Worm (Caenorhabditis elegans) whole organism, L3 larva: ENCODE results near the gene F54D1.1.

Experiments
- R02D3.7 ChIP-seq: fragments of 150-350 bp; optimal IDR thresholded peaks from 2 replicates; lab custom pipeline; 2014; ENCODE audit warnings: missing biosample characterization, missing genetic modification characterization
- ZK546.5 ChIP-seq: sonication (generic microtip); optimal IDR thresholded peaks from 2 replicates; lab custom pipeline; 2017; ENCODE audit warnings: missing biosample characterization, missing genetic modification characterization
- ceh-9 ChIP-seq: sonication (generic microtip); optimal IDR thresholded peaks from 2 replicates; lab custom pipeline; 2018; ENCODE audit warnings: missing biosample characterization, missing genetic modification characterization
- nfya-1 ChIP-seq: sonication (generic microtip); optimal IDR thresholded peaks from 2 replicates; lab custom pipeline; 2017; ENCODE audit warnings: missing genetic modification characterization, mild to moderate bottlenecking, missing compliant biosample characterization, antibody characterized with exemption, moderate library complexity; ENCODE audit not compliant: insufficient read depth
- nhr-77 ChIP-seq: fragments of 150-350 bp; optimal IDR thresholded peaks from 2 replicates; lab custom pipeline; 2014; ENCODE audit warnings: missing biosample characterization, missing genetic modification characterization
- pha-4 ChIP-seq: fragments of 150-350 bp; optimal IDR thresholded peaks from 2 replicates; lab custom pipeline; 2014; ENCODE audit warnings: missing biosample characterization, missing genetic modification reagents, missing genetic modification characterization
- skn-1 ChIP-seq: fragments of 150-350 bp; optimal IDR thresholded peaks from 2 replicates; lab custom pipeline; 2014; ENCODE audit warnings: missing biosample characterization, missing genetic modification characterization
- ztf-11 ChIP-seq: fragments of 150-350 bp; optimal IDR thresholded peaks from 2 replicates; lab custom pipeline; 2014; ENCODE audit warnings: missing biosample characterization, missing genetic modification characterization

DNA sequence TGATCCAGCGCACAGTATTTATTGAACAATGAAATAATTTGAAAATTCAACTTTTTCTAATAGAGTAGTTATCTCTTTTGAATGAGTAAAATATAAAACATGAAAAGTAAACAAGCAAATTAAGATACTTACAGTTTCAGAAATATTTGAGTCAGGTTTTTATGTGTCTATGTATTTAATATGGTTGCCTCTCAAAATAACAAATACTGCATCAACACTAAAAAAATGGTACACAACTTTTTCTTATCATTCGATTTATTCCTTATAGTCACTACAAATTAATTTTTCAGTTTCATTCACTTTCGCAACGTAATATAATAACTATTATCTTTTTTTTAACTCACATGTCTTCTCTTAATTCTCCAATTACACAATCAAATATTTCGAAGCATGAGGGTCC is 14.2 kb upstream of the F54D1.1 start:
- TF ChIP-seq ZK546.5 (tag; lab: Kevin White, UChicago) (no peak), skn-1 (tag; lab: Kevin White, UChicago) (no peak), pha-4 (tag; lab: Kevin White, UChicago) (peak; percentile 65), nhr-77 (tag; lab: Kevin White, UChicago) (no peak), R02D3.7 (tag; lab: Kevin White, UChicago) (no peak), ztf-11 (no peak), nfya-1 (no peak), ceh-9 (tag; lab: Kevin White, UChicago) (no peak)
